Worm (Caenorhabditis elegans): Measurements from ENCODE around the gene jmjd-2.

ce11 chrII:14242259-14242658 lies 1.1 kb downstream of the jmjd-2 start:
- TF ChIP-seq ama-1 (optimal IDR thresholded peaks at IDR 0.05), result no peak
- no peak for TF ChIP-seq ceh-82 (tag; optimal IDR thresholded peaks at IDR 0.05)
- TF ChIP-seq pha-4 (tag; optimal IDR thresholded peaks at IDR 0.05), result no peak
- TF ChIP-seq snpc-4 (tag; optimal IDR thresholded peaks at IDR 0.05), result no peak
- TF ChIP-seq nhr-25 (tag; optimal IDR thresholded peaks at IDR 0.05), result no peak
- no peak for TF ChIP-seq ztf-4 (tag; optimal IDR thresholded peaks at IDR 0.05)
- TF ChIP-seq jun-1 (tag; optimal IDR thresholded peaks at IDR 0.05), result no peak
- TF ChIP-seq nhr-11 (tag; optimal IDR thresholded peaks at IDR 0.05), result no peak
